Fruit fly (Drosophila melanogaster) whole organism, embryonic: ENCODE results near the gene Eip75B.

Experiments used
- ATbp ChIP-seq: fragments of 200-800 bp; sonication (Bioruptor generic); optimal IDR thresholded peaks from 2 replicates; lab custom pipeline; 2017; ENCODE audit warnings: missing biosample characterization, mild to moderate bottlenecking, missing genetic modification characterization, missing genetic modification reagents
- Abd-B ChIP-seq: fragments of 200-800 bp; sonication (Bioruptor generic); optimal IDR thresholded peaks from 2 replicates; lab custom pipeline; 2018; ENCODE audit warnings: missing biosample characterization, mild to moderate bottlenecking, missing genetic modification characterization, moderate library complexity
- Bgb ChIP-seq: fragments of 200-800 bp; sonication (Bioruptor generic); IDR thresholded peaks from 2 replicates; pipeline ENCODE4 v1.3.6; 2022; ENCODE audit warnings: missing biosample characterization, missing genetic modification characterization; ENCODE audit not compliant: partially characterized antibody
- CG10979 ChIP-seq: fragments of 200-800 bp; sonication (Bioruptor generic); optimal IDR thresholded peaks from 2 replicates; lab custom pipeline; 2018; ENCODE audit warnings: missing biosample characterization, mild to moderate bottlenecking, missing genetic modification characterization, moderate library complexity
- CG11456 ChIP-seq: fragments of 200-800 bp; sonication (Bioruptor generic); IDR thresholded peaks from 3 replicates; pipeline ENCODE4 v1.3.6; 2022; ENCODE audit warnings: missing biosample characterization, missing genetic modification characterization
- CG11696 ChIP-seq: fragments of 200-800 bp; sonication (Bioruptor generic); IDR thresholded peaks from 2 replicates; pipeline ENCODE4 v1.3.6; 2022; ENCODE audit warnings: missing biosample characterization, missing genetic modification characterization
- CG15073 ChIP-seq: fragments of 200-800 bp; sonication (Bioruptor generic); optimal IDR thresholded peaks from 2 replicates; lab custom pipeline; 2016; ENCODE audit warnings: missing biosample characterization, missing genetic modification characterization
- CG15269 ChIP-seq: fragments of 200-800 bp; sonication (Bioruptor generic); optimal IDR thresholded peaks from 2 replicates; lab custom pipeline; 2018; ENCODE audit warnings: missing biosample characterization, mild to moderate bottlenecking, missing genetic modification characterization, moderate library complexity
- CG2199 ChIP-seq: fragments of 200-800 bp; sonication (Bioruptor generic); IDR thresholded peaks from 3 replicates; pipeline ENCODE4 v1.3.6; 2022; ENCODE audit warnings: missing biosample characterization, missing genetic modification characterization
- CG30431 ChIP-seq: fragments of 200-800 bp; sonication (Bioruptor generic); optimal IDR thresholded peaks from 2 replicates; lab custom pipeline; 2017; ENCODE audit warnings: missing biosample characterization, missing genetic modification characterization
- CG31388 ChIP-seq: fragments of 200-800 bp; sonication (Bioruptor generic); optimal IDR thresholded peaks from 2 replicates; lab custom pipeline; 2016; ENCODE audit warnings: missing biosample characterization, missing genetic modification characterization
- CG3281 ChIP-seq: fragments of 200-800 bp; sonication (Bioruptor generic); optimal IDR thresholded peaks from 3 replicates; lab custom pipeline; 2017; ENCODE audit warnings: missing biosample characterization, mild to moderate bottlenecking, missing genetic modification characterization
- CG34376 ChIP-seq: fragments of 200-800 bp; sonication (Bioruptor generic); optimal IDR thresholded peaks from 2 replicates; lab custom pipeline; 2018; ENCODE audit warnings: missing biosample characterization, mild to moderate bottlenecking, missing genetic modification characterization
- CG5245 ChIP-seq: fragments of 200-800 bp; sonication (Bioruptor generic); optimal IDR thresholded peaks from 3 replicates; lab custom pipeline; 2016; ENCODE audit warnings: missing biosample characterization, missing genetic modification characterization
- CG8359 ChIP-seq: fragments of 200-800 bp; sonication (Bioruptor generic); optimal IDR thresholded peaks from 2 replicates; lab custom pipeline; 2017; ENCODE audit warnings: missing biosample characterization, mild to moderate bottlenecking, missing genetic modification characterization, borderline replicate concordance
- CG8924 ChIP-seq: fragments of 200-800 bp; optimal IDR thresholded peaks from 3 replicates; lab custom pipeline; 2019; ENCODE audit warnings: missing biosample characterization, mild to moderate bottlenecking, missing genetic modification characterization, moderate library complexity
- CG9932 ChIP-seq: fragments of 200-800 bp; sonication (Bioruptor generic); IDR thresholded peaks from 2 replicates; pipeline ENCODE4 v1.3.6; 2022; ENCODE audit warnings: missing biosample characterization, missing genetic modification characterization
- D ChIP-seq, 2 experiments: fragments of 200-800 bp in 1 of 2; fragments of >200 bp in 1 of 2; sonication (Bioruptor generic) in 1 of 2; optimal IDR thresholded peaks; 2 replicates in 1 of 2; 3 replicates in 1 of 2; lab custom pipeline; 2017; ENCODE audit warnings: mild to moderate bottlenecking in 1 of 2, missing biosample characterization in 1 of 2, missing genetic modification characterization in 1 of 2, missing genetic modification reagents in 1 of 2
- Drgx ChIP-seq: fragments of 200-800 bp; sonication (Bioruptor generic); IDR thresholded peaks from 2 replicates; pipeline ENCODE4 v1.3.6; 2022; ENCODE audit warnings: missing biosample characterization, missing genetic modification characterization
- E2f1 ChIP-seq: fragments of 200-800 bp; sonication (Bioruptor generic); IDR thresholded peaks from 2 replicates; pipeline ENCODE4 v1.3.6; 2022; ENCODE audit warnings: missing biosample characterization, missing genetic modification characterization
- HHEX ChIP-seq: fragments of 200-800 bp; sonication (Bioruptor generic); optimal IDR thresholded peaks from 3 replicates; lab custom pipeline; 2017; ENCODE audit warnings: missing biosample characterization, mild to moderate bottlenecking, missing genetic modification characterization, missing genetic modification reagents
- Hey ChIP-seq: fragments of 200-800 bp; sonication (Bioruptor generic); optimal IDR thresholded peaks from 3 replicates; lab custom pipeline; 2018; ENCODE audit warnings: missing biosample characterization, mild to moderate bottlenecking, missing genetic modification characterization
- Hmx ChIP-seq: fragments of 200-800 bp; sonication (Bioruptor generic); optimal IDR thresholded peaks from 2 replicates; lab custom pipeline; 2016; ENCODE audit warnings: missing biosample characterization, missing genetic modification characterization
- Lim3 ChIP-seq: fragments of 200-800 bp; sonication (Bioruptor generic); IDR thresholded peaks from 2 replicates; pipeline ENCODE4 v1.3.6; 2022; ENCODE audit warnings: missing biosample characterization, missing genetic modification characterization
- Mad ChIP-seq: fragments of 200-800 bp; sonication (Bioruptor generic); optimal IDR thresholded peaks from 2 replicates; lab custom pipeline; 2016; ENCODE audit warnings: missing biosample characterization, missing genetic modification characterization
- Nf-YB ChIP-seq: fragments of 200-800 bp; sonication (Bioruptor generic); optimal IDR thresholded peaks from 3 replicates; lab custom pipeline; 2019; ENCODE audit warnings: missing biosample characterization, mild to moderate bottlenecking, missing genetic modification characterization, moderate library complexity
- Nf-YC ChIP-seq: fragments of 200-800 bp; optimal IDR thresholded peaks from 3 replicates; lab custom pipeline; 2019; ENCODE audit warnings: missing biosample characterization, mild to moderate bottlenecking, missing genetic modification characterization, moderate library complexity
- Optix ChIP-seq: fragments of 200-800 bp; sonication (Bioruptor generic); IDR thresholded peaks from 3 replicates; pipeline ENCODE4 v1.3.6; 2022; ENCODE audit warnings: missing biosample characterization, missing genetic modification characterization
- Spps ChIP-seq: fragments of 200-800 bp; sonication (Bioruptor generic); optimal IDR thresholded peaks from 2 replicates; lab custom pipeline; 2018; ENCODE audit warnings: missing biosample characterization, mild to moderate bottlenecking, missing genetic modification characterization
- Sry-δ ChIP-seq: fragments of 200-800 bp; sonication (Bioruptor generic); optimal IDR thresholded peaks from 2 replicates; lab custom pipeline; 2016; ENCODE audit warnings: missing biosample characterization, missing genetic modification characterization
- Usf ChIP-seq: fragments of 200-800 bp; sonication (Bioruptor generic); optimal IDR thresholded peaks from 2 replicates; lab custom pipeline; 2017; ENCODE audit warnings: missing genotype, missing biosample characterization, missing genetic modification characterization
- br ChIP-seq: fragments of >200 bp; optimal IDR thresholded peaks from 2 replicates; lab custom pipeline; 2017
- cato ChIP-seq: fragments of 200-800 bp; sonication (Bioruptor generic); optimal IDR thresholded peaks from 2 replicates; lab custom pipeline; 2016; ENCODE audit warnings: missing biosample characterization, missing genetic modification characterization, borderline replicate concordance
- cwo ChIP-seq: fragments of 200-800 bp; sonication (Bioruptor generic); optimal IDR thresholded peaks from 3 replicates; lab custom pipeline; 2017; ENCODE audit warnings: missing biosample characterization, missing genetic modification characterization, mild to moderate bottlenecking, moderate library complexity, missing genetic modification reagents
- danr ChIP-seq: fragments of 200-800 bp; sonication (Bioruptor generic); IDR thresholded peaks from 2 replicates; pipeline ENCODE4 v1.3.6; 2022; ENCODE audit warnings: missing biosample characterization, missing genetic modification characterization
- ems ChIP-seq: fragments of 200-800 bp; sonication (Bioruptor generic); optimal IDR thresholded peaks from 3 replicates; lab custom pipeline; 2016; ENCODE audit warnings: missing biosample characterization, missing genetic modification characterization
- fd102C ChIP-seq: fragments of 200-800 bp; sonication (Bioruptor generic); optimal IDR thresholded peaks from 2 replicates; lab custom pipeline; 2018; ENCODE audit warnings: missing biosample characterization, mild to moderate bottlenecking, missing genetic modification characterization, moderate library complexity
- hbn ChIP-seq: fragments of 200-800 bp; sonication (Bioruptor generic); IDR thresholded peaks from 2 replicates; pipeline ENCODE4 v1.3.6; 2022; ENCODE audit warnings: missing biosample characterization, missing genetic modification characterization; ENCODE audit not compliant: partially characterized antibody
- insv ChIP-seq, 2 experiments: fragments of 200-800 bp; sonication (Bioruptor generic); optimal IDR thresholded peaks; 3 replicates each; lab custom pipeline; 2016 to 2018; ENCODE audit warnings: missing biosample characterization in 2 of 2, missing genetic modification characterization in 2 of 2
- lov ChIP-seq, 2 experiments: fragments of 200-800 bp in 1 of 2; fragments of >200 bp in 1 of 2; sonication (Bioruptor generic) in 1 of 2; IDR thresholded peaks in 1 of 2; optimal IDR thresholded peaks in 1 of 2; 2 replicates in 1 of 2; 3 replicates in 1 of 2; pipeline versions ENCODE4 v1.3.6 to Lab custom; 2017 to 2022; ENCODE audit warnings: missing biosample characterization in 1 of 2, missing genetic modification characterization in 1 of 2
- nerfin-1 ChIP-seq: fragments of 200-800 bp; sonication (Bioruptor generic); optimal IDR thresholded peaks from 3 replicates; lab custom pipeline; 2019; ENCODE audit warnings: missing biosample characterization, mild to moderate bottlenecking, missing genetic modification characterization, moderate library complexity
- shn ChIP-seq: fragments of 200-800 bp; sonication (Bioruptor generic); optimal IDR thresholded peaks from 3 replicates; lab custom pipeline; 2016; ENCODE audit warnings: missing biosample characterization, missing genetic modification characterization
- sisA ChIP-seq: fragments of 200-800 bp; sonication (Bioruptor generic); IDR thresholded peaks from 2 replicates; pipeline ENCODE4 v1.3.6; 2022; ENCODE audit warnings: missing biosample characterization, missing genetic modification characterization
- slou ChIP-seq: fragments of 200-800 bp; sonication (Bioruptor generic); optimal IDR thresholded peaks from 3 replicates; lab custom pipeline; 2016; ENCODE audit warnings: missing biosample characterization, missing genetic modification characterization
- so ChIP-seq: fragments of 200-800 bp; sonication (Bioruptor generic); IDR thresholded peaks from 3 replicates; pipeline ENCODE4 v1.3.6; 2022; ENCODE audit warnings: missing biosample characterization, missing genetic modification characterization
- sqz ChIP-seq: fragments of 200-800 bp; sonication (Bioruptor generic); optimal IDR thresholded peaks from 3 replicates; lab custom pipeline; 2018; ENCODE audit warnings: missing biosample characterization, mild to moderate bottlenecking, missing genetic modification characterization
- toy ChIP-seq: fragments of 200-800 bp; sonication (Bioruptor generic); IDR thresholded peaks from 2 replicates; pipeline ENCODE4 v1.3.6; 2022; ENCODE audit warnings: missing biosample characterization, missing genetic modification characterization
- trh ChIP-seq: fragments of 200-800 bp; sonication (Bioruptor generic); optimal IDR thresholded peaks from 2 replicates; lab custom pipeline; 2016; ENCODE audit warnings: missing biosample characterization, missing genetic modification characterization
- wor ChIP-seq: fragments of 200-800 bp; sonication (Bioruptor generic); IDR thresholded peaks from 2 replicates; pipeline ENCODE4 v1.3.6; 2022; ENCODE audit warnings: missing biosample characterization, missing genetic modification characterization
- zen2 ChIP-seq: fragments of 200-800 bp; sonication (Bioruptor generic); IDR thresholded peaks from 3 replicates; pipeline ENCODE4 v1.3.6; 2022; ENCODE audit warnings: missing biosample characterization, missing genetic modification characterization; ENCODE audit not compliant: partially characterized antibody

Gene Eip75B

dm6 chr3L:17907609-17908160 lies 156.8 kb downstream of the Eip75B start, which contains the start of the genes Prestin and Wdr92 (continued):
- no peak for TF ChIP-seq fd102C
- no peak for TF ChIP-seq ems
- TF ChIP-seq ATbp = no peak
- TF ChIP-seq D (optimal IDR thresholded peaks at IDR 0.05; lab: Kevin White, UChicago) = no peak
- no peak for TF ChIP-seq D (GFP tag; optimal IDR thresholded peaks at IDR 0.05; lab: Kevin White, UChicago)
- TF ChIP-seq Bgb = peak; percentile 67
- TF ChIP-seq CG5245 (GFP tag; lab: Kevin White, UChicago) = no peak
- no peak for TF ChIP-seq insv (GFP tag; optimal IDR thresholded peaks at IDR 0.05; lab: Kevin White, UChicago)
- no peak; the same call in 2 of the 3 replicates for TF ChIP-seq so (GFP tag; lab: Robert Waterston, UW)
- no peak for TF ChIP-seq Lim3 (GFP tag; lab: Robert Waterston, UW)
- no peak for TF ChIP-seq CG10979
- no peak for TF ChIP-seq slou (GFP tag; lab: Kevin White, UChicago)
- TF ChIP-seq CG15269 (tag; lab: Kevin White, UChicago) = peak; percentile 50
- TF ChIP-seq CG8924 = no peak
- TF ChIP-seq Usf (GFP tag; lab: Kevin White, UChicago) = no peak
- no peak for TF ChIP-seq CG8359
- no peak for TF ChIP-seq nerfin-1
- peak; percentile 65; the same call in 1 of the 2 replicates for TF ChIP-seq E2f1 (GFP tag; lab: Robert Waterston, UW)
- no peak for TF ChIP-seq CG31388 (GFP tag; lab: Kevin White, UChicago)
- no peak for TF ChIP-seq wor (GFP tag; lab: Robert Waterston, UW)
- peak; percentile 37 for TF ChIP-seq CG3281 (GFP tag; lab: Kevin White, UChicago)
- no peak for TF ChIP-seq Abd-B (GFP tag; lab: Kevin White, UChicago)
- no peak for TF ChIP-seq trh
- peak; percentile 92 for TF ChIP-seq hbn (GFP tag; lab: Robert Waterston, UW)
- no peak for TF ChIP-seq Nf-YB (GFP tag; lab: Kevin White, UChicago)
- peak; percentile 57 for TF ChIP-seq CG34376 (GFP tag; lab: Kevin White, UChicago)
- peak; percentile 29 for TF ChIP-seq cwo (GFP tag; lab: Kevin White, UChicago)
- TF ChIP-seq Sry-δ (GFP tag; lab: Kevin White, UChicago) = peak; percentile 51
- TF ChIP-seq zen2 (GFP tag; lab: Robert Waterston, UW) = no peak; the same call in 1 of the 3 replicates
- no peak for TF ChIP-seq Hey
- peak; percentile 85 for TF ChIP-seq sqz (GFP tag; lab: Kevin White, UChicago)
- TF ChIP-seq cato (GFP tag; lab: Kevin White, UChicago) = no peak
- TF ChIP-seq Nf-YC (tag; lab: Kevin White, UChicago) = peak; percentile 60
- no peak for TF ChIP-seq toy
- TF ChIP-seq CG11456 (GFP tag; lab: Robert Waterston, UW) = peak; percentile 69; the same call in 1 of the 3 replicates
- no peak for TF ChIP-seq Mad (GFP tag; lab: Kevin White, UChicago)
- no peak for TF ChIP-seq CG30431
- TF ChIP-seq Drgx (GFP tag; lab: Robert Waterston, UW) = peak; percentile 63
- TF ChIP-seq CG15073 = no peak
- no peak for TF ChIP-seq sisA (GFP tag; lab: Robert Waterston, UW)
- no peak for TF ChIP-seq danr (GFP tag; lab: Robert Waterston, UW)
- TF ChIP-seq br (lab: Kevin White, UChicago) = no peak
- no peak for TF ChIP-seq HHEX (GFP tag; lab: Kevin White, UChicago)
- no peak for TF ChIP-seq Optix (GFP tag; lab: Robert Waterston, UW)
- no peak for TF ChIP-seq CG11696
- TF ChIP-seq lov (optimal IDR thresholded peaks at IDR 0.05; lab: Kevin White, UChicago) = no peak
- TF ChIP-seq lov (GFP tag; IDR thresholded peaks at IDR 0.05; lab: Robert Waterston, UW) = no peak
- peak; percentile 41; the same call in 1 of the 2 replicates for TF ChIP-seq CG9932 (GFP tag; lab: Robert Waterston, UW)
- TF ChIP-seq Hmx (GFP tag; lab: Kevin White, UChicago) = no peak
- TF ChIP-seq Spps (tag; lab: Kevin White, UChicago) = no peak
- 0 out of 3 replicates have a peak, but pooled peaks have one; percentile 43 for TF ChIP-seq CG2199
- no peak for TF ChIP-seq shn (GFP tag; lab: Kevin White, UChicago)
